Worm (Caenorhabditis elegans): Measurements from ENCODE around the gene C31E10.11.
"Not testable (repeated sequence)": the region's sequence is repeated elsewhere in the genome, so short reads cannot be mapped to it uniquely, and the experiment has no call there.

- not testable (repeated sequence) for TF ChIP-seq unc-62 (GFP tag; optimal IDR thresholded peaks at IDR 0.05); elt-3 (tag; optimal IDR thresholded peaks at IDR 0.05); mep-1 (tag; optimal IDR thresholded peaks at IDR 0.05)
Measured at ce11 chrX:13980417-13980816, 10.2 kb downstream of the C31E10.11 start, which contains the start of gene arrd-24.
